Fruit fly (Drosophila melanogaster): ENCODE data around the gene trol.

The trol gene

DNA sequence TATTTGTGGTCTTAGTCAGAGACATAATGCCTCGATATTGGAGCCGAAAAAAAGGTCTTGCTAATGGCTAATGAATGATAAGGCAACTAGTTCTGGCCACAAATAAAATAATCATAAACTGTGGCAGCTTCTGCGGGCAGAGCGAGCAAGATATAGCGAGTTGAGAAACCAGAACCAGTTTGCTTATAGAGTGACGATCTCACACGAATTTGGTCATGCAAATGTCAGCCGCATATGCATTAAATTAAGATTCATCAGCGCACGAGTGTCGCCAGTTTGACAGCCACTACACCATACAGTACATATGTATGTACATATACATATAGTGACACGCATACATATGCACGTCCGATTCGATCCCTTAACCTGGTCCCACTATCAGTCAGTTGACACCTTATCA lies 6.8 kb downstream of the trol start (continued):
- TF ChIP-seq Side (GFP tag; optimal IDR thresholded peaks at IDR 0.05) (no peak), crol (GFP tag; IDR thresholded peaks at IDR 0.05) (no peak), CG6654 (GFP tag; optimal IDR thresholded peaks at IDR 0.05) (peak; percentile 85), Fer3 (tag; optimal IDR thresholded peaks at IDR 0.05) (no peak), Oli (tag; optimal IDR thresholded peaks at IDR 0.05) (no peak), CG1603 (tag; optimal IDR thresholded peaks at IDR 0.05) (no peak), CG13894 (tag; optimal IDR thresholded peaks at IDR 0.05) (no peak), sd (tag; optimal IDR thresholded peaks at IDR 0.05) (peak; percentile 45), ftz-f1 (GFP tag; optimal IDR thresholded peaks at IDR 0.05) (no peak), CG3281 (GFP tag; optimal IDR thresholded peaks at IDR 0.05) (no peak), Hsf (GFP tag; optimal IDR thresholded peaks at IDR 0.05) (no peak), emc (GFP tag; optimal IDR thresholded peaks at IDR 0.05) (no peak), phol (tag; optimal IDR thresholded peaks at IDR 0.05) (no peak), CG31441 (GFP tag; IDR thresholded peaks at IDR 0.05) (no peak), vvl (GFP tag; IDR thresholded peaks at IDR 0.05) (peak; percentile 67; the same call in 1 of the 2 replicates), Hr78 (GFP tag; optimal IDR thresholded peaks at IDR 0.05) (peak in 1 of 2 experiments; percentile 27), abd-A (tag; optimal IDR thresholded peaks at IDR 0.05) (peak; percentile 66), caup (GFP tag; optimal IDR thresholded peaks at IDR 0.05; ENCODE audit: severe bottlenecking) (no peak), CG32772 (GFP tag; IDR thresholded peaks at IDR 0.05) (no peak), Med (GFP tag) (peak; percentile 48), ara (GFP tag; IDR thresholded peaks at IDR 0.05) (no peak), Dfd (GFP tag; optimal IDR thresholded peaks at IDR 0.05) (no peak), dati (GFP tag; IDR thresholded peaks at IDR 0.05) (no peak), ind (GFP tag; optimal IDR thresholded peaks at IDR 0.05) (no peak), Bdp1 (GFP tag; optimal IDR thresholded peaks at IDR 0.05) (no peak)

DNA sequence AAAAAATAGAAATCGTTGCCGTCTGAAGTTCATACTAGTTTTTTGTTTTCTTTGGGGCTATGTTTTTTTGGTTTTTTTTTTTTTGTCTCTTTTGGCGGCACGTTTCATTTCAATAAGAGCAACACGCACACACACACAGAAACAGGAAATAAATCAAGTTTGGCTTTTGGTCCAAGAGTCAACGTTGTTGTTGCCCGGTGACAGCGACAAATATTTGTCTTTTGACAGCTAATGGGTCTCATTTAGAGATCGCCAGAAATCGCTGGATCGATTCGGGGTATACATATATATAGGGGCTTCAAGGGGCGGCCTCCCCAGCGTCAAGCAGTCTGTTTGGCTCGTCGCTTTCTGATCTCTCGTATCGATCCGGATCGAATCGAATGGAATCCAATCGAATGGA lies 7.8 kb downstream of the trol start:
- TF ChIP-seq CG9609 (GFP tag; optimal IDR thresholded peaks at IDR 0.05) = no peak
- no peak for TF ChIP-seq CG17385 (GFP tag; optimal IDR thresholded peaks at IDR 0.05)
- peak; percentile 69 for TF ChIP-seq sd (tag; optimal IDR thresholded peaks at IDR 0.05)
- TF ChIP-seq chinmo (GFP tag; IDR thresholded peaks at IDR 0.05; ENCODE audit: partially characterized antibody) = peak; percentile 55; the same call in 1 of the 4 replicates
- TF ChIP-seq pan (optimal IDR thresholded peaks at IDR 0.05) = no peak
- peak in 1 of 2 experiments; percentile 17 for TF ChIP-seq pan (GFP tag; optimal IDR thresholded peaks at IDR 0.05 in 1 of 2, IDR thresholded peaks at IDR 0.05 in 1 of 2)
- TF ChIP-seq usp (GFP tag; optimal IDR thresholded peaks at IDR 0.05) = no peak
- peak; percentile 95 for TF ChIP-seq CG13894 (tag; optimal IDR thresholded peaks at IDR 0.05)
- peak; percentile 57 for TF ChIP-seq sqz (GFP tag; optimal IDR thresholded peaks at IDR 0.05)

- TF ChIP-seq bbx (GFP tag; IDR thresholded peaks at IDR 0.05; ENCODE audit: partially characterized antibody) (no peak), slou (GFP tag; optimal IDR thresholded peaks at IDR 0.05) (no peak), tup (GFP tag; optimal IDR thresholded peaks at IDR 0.05) (no peak), corto (GFP tag; optimal IDR thresholded peaks at IDR 0.05) (no peak), NfI (GFP tag; optimal IDR thresholded peaks at IDR 0.05) (peak; percentile 18), CG4617 (GFP tag; optimal IDR thresholded peaks at IDR 0.05; ENCODE audit: borderline replicate concordance) (no peak), CG16815 (GFP tag; optimal IDR thresholded peaks at IDR 0.05) (peak; percentile 5), CG14860 (GFP tag; IDR thresholded peaks at IDR 0.05; ENCODE audit: partially characterized antibody) (no peak), CG30403 (GFP tag; optimal IDR thresholded peaks at IDR 0.05) (peak; percentile 50), CG2889 (GFP tag; IDR thresholded peaks at IDR 0.05) (no peak), pum (GFP tag; optimal IDR thresholded peaks at IDR 0.05) (no peak), CG14667 (GFP tag; IDR thresholded peaks at IDR 0.05) (0 out of 2 replicates have a peak, but pooled peaks have one; percentile 33), Med (GFP tag) (peak; percentile 91), fu2 (GFP tag; optimal IDR thresholded peaks at IDR 0.05) (no peak), bcd (GFP tag; optimal IDR thresholded peaks at IDR 0.05) (peak; percentile 27), inv (GFP tag; IDR thresholded peaks at IDR 0.05; ENCODE audit: partially characterized antibody) (no peak), CG15696 (tag; optimal IDR thresholded peaks at IDR 0.05) (peak; percentile 3), CG16779 (GFP tag; IDR thresholded peaks at IDR 0.05) (no peak), Jarid2 (GFP tag; optimal IDR thresholded peaks at IDR 0.05) (no peak)
Measured at dm6 chrX:2536136-2536535, 9.1 kb downstream of the trol start.
